Worm (Caenorhabditis elegans): ENCODE measurements around the gene sri-43.
"Not testable (repeated sequence)": the region's sequence is repeated elsewhere in the genome, so short reads cannot be mapped to it uniquely, and the experiment has no call there.

Gene sri-43

ce11 chrII:3144552-3144951 lies at the start of gene sri-43:
Gene sri-43, minus strand, starts transcription at chrII:3144652.
- not testable (repeated sequence) for TF ChIP-seq sox-4 (tag; optimal IDR thresholded peaks at IDR 0.05); zip-4 (GFP tag; optimal IDR thresholded peaks at IDR 0.05); ets-5 (GFP tag; IDR thresholded peaks at IDR 0.05)

- TF ChIP-seq fkh-4 (tag; optimal IDR thresholded peaks at IDR 0.05; ENCODE audit: borderline replicate concordance); ama-1 (optimal IDR thresholded peaks at IDR 0.05); nhr-47 (tag; optimal IDR thresholded peaks at IDR 0.05): not testable (repeated sequence)
Observed at ce11 chrII:3191544-3191943, 47.1 kb upstream of the sri-43 start, which contains the start of gene Y27F2A.9. Gene Y27F2A.9, minus strand, starts transcription at chrII:3191644.

- TF ChIP-seq F16B12.6 (tag; optimal IDR thresholded peaks at IDR 0.05); hlh-17 (GFP tag; optimal IDR thresholded peaks at IDR 0.05; ENCODE audit: borderline replicate concordance); aly-2 (tag; optimal IDR thresholded peaks at IDR 0.05): not testable (repeated sequence)
Observed at ce11 chrII:3189038-3189437, 44.6 kb upstream of the sri-43 start, which contains the start of gene Y27F2A.11. Gene Y27F2A.11, plus strand, starts transcription at chrII:3189338.

- no peak for TF ChIP-seq ztf-11 (tag; optimal IDR thresholded peaks at IDR 0.05)
- TF ChIP-seq sptf-1 (tag; optimal IDR thresholded peaks at IDR 0.05), result no peak
- TF ChIP-seq ztf-4 (tag; optimal IDR thresholded peaks at IDR 0.05), result no peak
- no peak for TF ChIP-seq fos-1 (tag; optimal IDR thresholded peaks at IDR 0.05)
- no peak for TF ChIP-seq blmp-1 (tag; optimal IDR thresholded peaks at IDR 0.05)
- TF ChIP-seq lir-3 (tag; optimal IDR thresholded peaks at IDR 0.05; ENCODE audit: poor library complexity), result no peak
- no peak for TF ChIP-seq pag-3 (tag; optimal IDR thresholded peaks at IDR 0.05; ENCODE audit: borderline replicate concordance, insufficient read depth)
- TF ChIP-seq F16B12.6 (tag; optimal IDR thresholded peaks at IDR 0.05), result no peak
- TF ChIP-seq lin-13 (GFP tag; optimal IDR thresholded peaks at IDR 0.05), result no peak
- no peak for TF ChIP-seq skn-1 (tag; optimal IDR thresholded peaks at IDR 0.05)
- no peak for TF ChIP-seq Y116A8C.19 (tag; optimal IDR thresholded peaks at IDR 0.05; ENCODE audit: borderline replicate concordance)
- no peak for TF ChIP-seq C04F5.9 (tag; optimal IDR thresholded peaks at IDR 0.05)
- TF ChIP-seq dpl-1 (GFP tag; optimal IDR thresholded peaks at IDR 0.05), result no peak
- no peak for TF ChIP-seq mep-1 (tag; optimal IDR thresholded peaks at IDR 0.05)
- no peak for TF ChIP-seq ceh-82 (tag; optimal IDR thresholded peaks at IDR 0.05)
- no peak for TF ChIP-seq hlh-4 (tag; optimal IDR thresholded peaks at IDR 0.05)
- TF ChIP-seq nhr-71 (tag; optimal IDR thresholded peaks at IDR 0.05), result no peak
- no peak for TF ChIP-seq swsn-7 (tag; optimal IDR thresholded peaks at IDR 0.05)
- no peak for TF ChIP-seq C34B4.2 (tag; optimal IDR thresholded peaks at IDR 0.05)
Observed at ce11 chrII:3185848-3186247, 41.4 kb upstream of the sri-43 start.

- not testable (repeated sequence) for TF ChIP-seq nhr-28 (tag; optimal IDR thresholded peaks at IDR 0.05); nhr-11 (tag; optimal IDR thresholded peaks at IDR 0.05); snu-23 (GFP tag; optimal IDR thresholded peaks at IDR 0.05)
Observed at ce11 chrII:3184858-3185257, 40.4 kb upstream of the sri-43 start, which contains the start of gene sri-78. Gene sri-78, plus strand, starts transcription at chrII:3185158.

ce11 chrII:3183300-3183840 lies 38.9 kb upstream of the sri-43 start, which contains the start of the genes Y27F2A.6 and Y27F2A.8:
Gene Y27F2A.6, minus strand, starts transcription at chrII:3183400.
Gene Y27F2A.8, plus strand, starts transcription at chrII:3183790.
- TF ChIP-seq nhr-76, jun-1, sox-4 (tag; optimal IDR thresholded peaks at IDR 0.05): not testable (repeated sequence)

Data from whole organism, L1 larva.